Fruit fly (Drosophila melanogaster): ENCODE results near the gene CG6678.

The CG6678 gene

dm6 chr3R:21933952-21934351 is 47.1 kb downstream of the CG6678 start:
- TF ChIP-seq Blimp-1 (GFP tag; optimal IDR thresholded peaks at IDR 0.05), result no peak
- TF ChIP-seq Ets65A (GFP tag), result peak; percentile 91
- no peak for TF ChIP-seq dmrt11E (tag; optimal IDR thresholded peaks at IDR 0.05)
- no peak for TF ChIP-seq p53 (GFP tag; optimal IDR thresholded peaks at IDR 0.05)
- no peak for TF ChIP-seq CG8089 (GFP tag; optimal IDR thresholded peaks at IDR 0.05)
- no peak for TF ChIP-seq CG6272 (GFP tag; IDR thresholded peaks at IDR 0.05)
- TF ChIP-seq bsh (GFP tag; optimal IDR thresholded peaks at IDR 0.05), result peak in 1 of 2 experiments; percentile 36

- TF ChIP-seq CG11723 (GFP tag; optimal IDR thresholded peaks at IDR 0.05) (no peak), cato (GFP tag; optimal IDR thresholded peaks at IDR 0.05; ENCODE audit: borderline replicate concordance) (no peak), salm (tag; optimal IDR thresholded peaks at IDR 0.05) (no peak), CG3726 (GFP tag; IDR thresholded peaks at IDR 0.05) (no peak), bsh (GFP tag; optimal IDR thresholded peaks at IDR 0.05) (peak in 1 of 2 experiments; percentile 15), crol (GFP tag; IDR thresholded peaks at IDR 0.05) (no peak), nom (GFP tag; optimal IDR thresholded peaks at IDR 0.05) (peak; percentile 42), sens (GFP tag) (peak; percentile 27), CG14014 (GFP tag; IDR thresholded peaks at IDR 0.05) (no peak), CG10565 (GFP tag; optimal IDR thresholded peaks at IDR 0.05) (no peak), CG13624 (GFP tag; optimal IDR thresholded peaks at IDR 0.05) (no peak), Drgx (GFP tag; IDR thresholded peaks at IDR 0.05) (peak; percentile 47), CG4730 (GFP tag; IDR thresholded peaks at IDR 0.05) (no peak), sim (GFP tag; IDR thresholded peaks at IDR 0.05) (no peak), NC2α (GFP tag; optimal IDR thresholded peaks at IDR 0.05) (no peak)
These were observed 48.4 kb downstream of the CG6678 start for dm6 chr3R:21935191-21935590.

DNA sequence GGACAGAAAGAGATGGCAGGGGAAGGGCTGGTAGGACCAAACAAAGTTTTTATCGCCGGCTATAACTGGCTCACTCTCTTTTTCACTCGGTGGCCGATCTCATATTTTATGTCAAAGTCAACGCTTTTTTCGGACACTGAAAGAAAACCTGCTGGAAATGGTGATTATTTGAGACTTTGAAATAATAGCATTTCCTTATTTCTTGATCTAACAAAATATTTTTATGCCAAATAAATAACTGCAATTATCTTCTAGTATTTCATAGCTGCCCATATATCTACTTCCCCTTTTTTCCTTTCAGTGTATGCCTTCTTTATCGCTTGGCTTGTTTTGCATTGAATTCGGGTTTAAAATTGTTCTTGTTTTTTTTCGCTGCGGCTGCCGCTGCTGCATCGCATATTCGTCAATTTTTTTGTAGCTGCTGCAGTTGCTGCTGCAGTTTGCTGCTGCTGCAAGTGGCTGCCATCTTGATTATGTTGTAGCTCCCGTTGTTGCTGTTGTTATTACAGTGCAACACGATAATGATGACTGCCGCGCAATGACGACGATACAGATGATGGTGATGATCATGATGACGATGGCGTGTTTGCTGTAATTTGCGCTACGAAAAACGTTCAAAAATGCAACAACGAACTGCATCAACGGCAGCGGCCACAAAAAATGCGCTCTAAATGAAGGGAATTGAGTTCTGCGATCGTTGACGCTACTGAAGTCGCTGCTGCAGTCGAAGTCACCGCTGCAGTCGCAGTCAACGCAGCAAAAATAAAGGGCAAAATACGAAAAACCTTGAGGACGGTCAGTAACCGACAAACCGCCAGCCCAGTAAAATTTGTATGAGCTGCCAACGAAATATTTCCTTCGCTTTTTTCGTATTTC is 50.5 kb downstream of the CG6678 start:
- TF ChIP-seq CG11247 (GFP tag; IDR thresholded peaks at IDR 0.05) (0 out of 2 replicates have a peak, but pooled peaks have one; percentile 20), tll (GFP tag; optimal IDR thresholded peaks at IDR 0.05) (no peak), Bgb (GFP tag; IDR thresholded peaks at IDR 0.05; ENCODE audit: partially characterized antibody) (no peak), Hr51 (GFP tag; optimal IDR thresholded peaks at IDR 0.05) (peak in 1 of 2 experiments; percentile 37), TFAM (GFP tag; optimal IDR thresholded peaks at IDR 0.05) (no peak), Jarid2 (GFP tag; optimal IDR thresholded peaks at IDR 0.05) (no peak), cwo (GFP tag; optimal IDR thresholded peaks at IDR 0.05) (no peak), dysf (GFP tag; IDR thresholded peaks at IDR 0.05) (peak; percentile 69), dimm (GFP tag; IDR thresholded peaks at IDR 0.05) (0 out of 2 replicates have a peak, but pooled peaks have one; percentile 8), tin (GFP tag; optimal IDR thresholded peaks at IDR 0.05) (peak; percentile 11), slou (GFP tag; optimal IDR thresholded peaks at IDR 0.05) (no peak), CG10147 (GFP tag; optimal IDR thresholded peaks at IDR 0.05) (no peak), D (optimal IDR thresholded peaks at IDR 0.05) (no peak), D (GFP tag; optimal IDR thresholded peaks at IDR 0.05) (peak; percentile 19), slbo (GFP tag; IDR thresholded peaks at IDR 0.05) (peak; percentile 48), Meics (GFP tag; optimal IDR thresholded peaks at IDR 0.05) (peak; percentile 16), Abd-B (GFP tag; optimal IDR thresholded peaks at IDR 0.05) (peak; percentile 27), H2.0 (GFP tag; IDR thresholded peaks at IDR 0.05) (no peak), wor (GFP tag; IDR thresholded peaks at IDR 0.05) (0 out of 2 replicates have a peak, but pooled peaks have one; percentile 11), CG12391 (tag; optimal IDR thresholded peaks at IDR 0.05) (no peak), dmrt99B (tag; optimal IDR thresholded peaks at IDR 0.05) (peak; percentile 41), chm (GFP tag; IDR thresholded peaks at IDR 0.05) (no peak), HLH3B (GFP tag; IDR thresholded peaks at IDR 0.05) (0 out of 2 replicates have a peak, but pooled peaks have one; percentile 19), lov (optimal IDR thresholded peaks at IDR 0.05) (no peak), lov (GFP tag; IDR thresholded peaks at IDR 0.05) (no peak), Stat92E (GFP tag; optimal IDR thresholded peaks at IDR 0.05) (no peak)
